Worm (Caenorhabditis elegans): ENCODE results near the gene F28A12.10.

- TF ChIP-seq him-1 (tag; optimal IDR thresholded peaks at IDR 0.05), result no peak
- TF ChIP-seq dao-5 (tag; optimal IDR thresholded peaks at IDR 0.05), result no peak
- TF ChIP-seq W03F9.2 (tag; optimal IDR thresholded peaks at IDR 0.05), result no peak
These were observed 25.5 kb upstream of the F28A12.10 start for ce11 chrV:8663023-8663422.

All from whole organism, L4/young adult.